Worm (Caenorhabditis elegans) whole organism, mixed stage, embryonic: ENCODE data around the gene srbc-77.

Source experiments
- bed-3 ChIP-seq: fragments of 200-800 bp; sonication (Bioruptor generic); optimal IDR thresholded peaks from 3 replicates; lab custom pipeline; 2018; ENCODE audit warnings: mild to moderate bottlenecking, missing genetic modification characterization, moderate library complexity, missing compliant biosample characterization
- blmp-1 ChIP-seq: fragments of 150-350 bp; optimal IDR thresholded peaks from 2 replicates; lab custom pipeline; 2014; ENCODE audit warnings: missing biosample characterization, missing genetic modification characterization
- ceh-39 ChIP-seq: fragments of 150-350 bp; optimal IDR thresholded peaks from 2 replicates; lab custom pipeline; 2014; ENCODE audit warnings: missing biosample characterization, missing genetic modification characterization
- ceh-43 ChIP-seq: fragments of 200-800 bp; sonication (Bioruptor generic); optimal IDR thresholded peaks from 2 replicates; lab custom pipeline; 2018; ENCODE audit warnings: mild to moderate bottlenecking, missing genetic modification characterization, moderate library complexity, missing compliant biosample characterization
- ceh-83 ChIP-seq: fragments of 200-800 bp; sonication (Bioruptor generic); optimal IDR thresholded peaks from 2 replicates; lab custom pipeline; 2018; ENCODE audit warnings: mild to moderate bottlenecking, missing genetic modification characterization, missing compliant biosample characterization
- ces-1 ChIP-seq: fragments of 150-350 bp; optimal IDR thresholded peaks from 2 replicates; lab custom pipeline; 2014; ENCODE audit warnings: missing biosample characterization, missing genetic modification reagents, missing genetic modification characterization
- cnd-1 ChIP-seq: fragments of 200-800 bp; sonication (Bioruptor generic); optimal IDR thresholded peaks from 2 replicates; lab custom pipeline; 2018; ENCODE audit warnings: mild to moderate bottlenecking, missing genetic modification characterization, missing compliant biosample characterization
- drap-1 ChIP-seq: fragments of 200-800 bp; sonication (Bioruptor generic); optimal IDR thresholded peaks from 3 replicates; lab custom pipeline; 2018; ENCODE audit warnings: mild to moderate bottlenecking, missing genetic modification characterization, missing compliant biosample characterization
- elt-1 ChIP-seq: sonication (generic microtip); optimal IDR thresholded peaks from 2 replicates; lab custom pipeline; 2017; ENCODE audit warnings: missing genetic modification characterization, mild to moderate bottlenecking, missing compliant biosample characterization, antibody characterized with exemption, moderate library complexity, borderline replicate concordance; ENCODE audit not compliant: insufficient read depth
- elt-3 ChIP-seq: fragments of 150-350 bp; optimal IDR thresholded peaks from 2 replicates; lab custom pipeline; 2014; ENCODE audit warnings: missing biosample characterization, missing genetic modification characterization
- flh-1 ChIP-seq: fragments of 200-800 bp; sonication (Bioruptor generic); optimal IDR thresholded peaks from 2 replicates; lab custom pipeline; 2018; ENCODE audit warnings: mild to moderate bottlenecking, missing genetic modification characterization, moderate library complexity, missing compliant biosample characterization
- hlh-1 ChIP-seq: fragments of 150-350 bp; optimal IDR thresholded peaks from 2 replicates; lab custom pipeline; 2014; ENCODE audit warnings: missing biosample characterization, missing genetic modification reagents, missing genetic modification characterization
- lin-13 ChIP-seq: fragments of 150-350 bp; optimal IDR thresholded peaks from 2 replicates; lab custom pipeline; 2014; ENCODE audit warnings: missing biosample characterization, missing genetic modification characterization
- lin-32 ChIP-seq: fragments of 200-800 bp; sonication (Bioruptor generic); optimal IDR thresholded peaks from 2 replicates; lab custom pipeline; 2018; ENCODE audit warnings: mild to moderate bottlenecking, missing genetic modification characterization, missing compliant biosample characterization
- lsy-2 ChIP-seq: fragments of 150-350 bp; optimal IDR thresholded peaks from 2 replicates; lab custom pipeline; 2014; ENCODE audit warnings: missing biosample characterization, missing genetic modification characterization
- mab-5 ChIP-seq: fragments of 150-350 bp; optimal IDR thresholded peaks from 2 replicates; lab custom pipeline; 2014; ENCODE audit warnings: missing biosample characterization, missing genetic modification characterization
- mep-1 ChIP-seq: fragments of 150-350 bp; optimal IDR thresholded peaks from 2 replicates; lab custom pipeline; 2017; ENCODE audit warnings: missing biosample characterization, missing genetic modification reagents, missing genetic modification characterization, inconsistent platforms
- mls-2 ChIP-seq: sonication (generic microtip); optimal IDR thresholded peaks from 2 replicates; lab custom pipeline; 2016; ENCODE audit warnings: mild to moderate bottlenecking, missing genetic modification characterization, moderate library complexity, missing compliant biosample characterization
- nhr-12 ChIP-seq: fragments of 150-350 bp; optimal IDR thresholded peaks from 2 replicates; lab custom pipeline; 2014; ENCODE audit warnings: missing biosample characterization, missing genetic modification characterization
- nhr-237 ChIP-seq: fragments of 150-350 bp; optimal IDR thresholded peaks from 2 replicates; lab custom pipeline; 2014; ENCODE audit warnings: missing biosample characterization, missing genetic modification characterization
- nhr-28 ChIP-seq: fragments of 150-350 bp; optimal IDR thresholded peaks from 2 replicates; lab custom pipeline; 2014; ENCODE audit warnings: missing biosample characterization, missing genetic modification characterization
- nhr-76 ChIP-seq: sonication (generic microtip); optimal IDR thresholded peaks from 2 replicates; lab custom pipeline; 2017; ENCODE audit warnings: missing biosample characterization, missing genetic modification characterization
- pha-4 ChIP-seq: fragments of 150-350 bp; optimal IDR thresholded peaks from 2 replicates; lab custom pipeline; 2018; ENCODE audit warnings: missing biosample characterization, missing genetic modification reagents, missing genetic modification characterization
- sem-2 ChIP-seq: fragments of 200-800 bp; sonication (Bioruptor generic); optimal IDR thresholded peaks from 2 replicates; lab custom pipeline; 2018; ENCODE audit warnings: mild to moderate bottlenecking, missing genetic modification characterization, missing compliant biosample characterization
- snpc-4 ChIP-seq: fragments of 150-350 bp; optimal IDR thresholded peaks from 2 replicates; lab custom pipeline; 2014; ENCODE audit warnings: missing biosample characterization, missing genetic modification characterization
- sptf-1 ChIP-seq: sonication (generic microtip); optimal IDR thresholded peaks from 2 replicates; lab custom pipeline; 2017; ENCODE audit warnings: mild to moderate bottlenecking, missing genetic modification characterization, moderate library complexity, missing compliant biosample characterization
- tbx-8 ChIP-seq: fragments of 200-800 bp; sonication (Bioruptor generic); optimal IDR thresholded peaks from 2 replicates; lab custom pipeline; 2018; ENCODE audit warnings: mild to moderate bottlenecking, missing genetic modification characterization, moderate library complexity, missing compliant biosample characterization
- unc-120 ChIP-seq: sonication (generic microtip); optimal IDR thresholded peaks from 2 replicates; lab custom pipeline; 2017; ENCODE audit warnings: missing genetic modification characterization, missing compliant biosample characterization; ENCODE audit not compliant: poor library complexity, severe bottlenecking
- unc-39 ChIP-seq: fragments of 150-350 bp; optimal IDR thresholded peaks from 2 replicates; lab custom pipeline; 2014; ENCODE audit warnings: missing biosample characterization, missing genetic modification characterization
- unc-62 ChIP-seq: fragments of 150-350 bp; optimal IDR thresholded peaks from 2 replicates; lab custom pipeline; 2014; ENCODE audit warnings: missing biosample characterization, missing genetic modification reagents, missing genetic modification characterization
- zip-8 ChIP-seq: fragments of 150-350 bp; optimal IDR thresholded peaks from 2 replicates; lab custom pipeline; 2014; ENCODE audit warnings: missing biosample characterization, missing genetic modification characterization
- ztf-11 ChIP-seq: fragments of 150-350 bp; optimal IDR thresholded peaks from 2 replicates; lab custom pipeline; 2014; ENCODE audit warnings: missing biosample characterization, missing genetic modification characterization

The srbc-77 gene

DNA sequence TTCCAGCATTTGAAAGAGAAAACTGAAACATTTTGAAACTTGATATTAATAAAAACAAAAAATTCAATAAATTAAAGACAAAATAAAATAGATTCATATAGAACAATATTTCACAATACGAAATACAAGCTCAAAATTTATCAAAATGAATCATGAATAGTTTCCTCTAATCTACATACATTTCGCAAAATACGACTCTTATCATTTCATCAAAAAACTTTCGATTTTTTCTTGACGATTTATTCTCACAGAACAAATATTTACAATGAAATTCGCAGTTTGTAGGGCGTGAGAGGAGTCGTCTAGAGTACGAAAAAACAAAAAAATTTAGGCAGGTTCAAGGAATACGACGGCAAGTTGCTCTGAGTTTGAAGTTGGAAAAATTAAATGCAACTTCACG lies 39.9 kb upstream of the srbc-77 start:
- TF ChIP-seq elt-1 (no peak), blmp-1 (tag; lab: Kevin White, UChicago) (no peak), elt-3 (tag; lab: Kevin White, UChicago) (no peak), hlh-1 (no peak), ztf-11 (tag; lab: Kevin White, UChicago) (no peak), lsy-2 (tag; lab: Kevin White, UChicago) (no peak), drap-1 (GFP tag; lab: Kevin White, UChicago) (no peak), unc-39 (tag; lab: Kevin White, UChicago) (no peak), mab-5 (tag; lab: Kevin White, UChicago) (no peak), lin-13 (tag; lab: Kevin White, UChicago) (no peak), nhr-28 (tag; lab: Kevin White, UChicago) (no peak), sem-2 (no peak), snpc-4 (tag; lab: Kevin White, UChicago) (no peak), ceh-43 (GFP tag; lab: Kevin White, UChicago) (no peak), sptf-1 (no peak), pha-4 (tag; lab: Kevin White, UChicago) (no peak), nhr-12 (tag; lab: Kevin White, UChicago) (no peak), unc-120 (tag; lab: Kevin White, UChicago) (no peak), zip-8 (tag; lab: Kevin White, UChicago) (no peak)

ce11 chrV:15891279-15891678 lies 38.7 kb upstream of the srbc-77 start:
- no peak for TF ChIP-seq flh-1
- TF ChIP-seq elt-1 = no peak
- no peak for TF ChIP-seq mls-2
- TF ChIP-seq hlh-1 = no peak
- no peak for TF ChIP-seq sptf-1
- no peak for TF ChIP-seq drap-1 (GFP tag; lab: Kevin White, UChicago)
- TF ChIP-seq mab-5 (tag; lab: Kevin White, UChicago) = no peak
- no peak for TF ChIP-seq lin-32 (GFP tag; lab: Kevin White, UChicago)
- TF ChIP-seq ceh-39 (tag; lab: Kevin White, UChicago) = no peak
- TF ChIP-seq tbx-8 (GFP tag; lab: Kevin White, UChicago) = no peak
- TF ChIP-seq elt-3 (tag; lab: Kevin White, UChicago) = no peak
- no peak for TF ChIP-seq unc-62 (GFP tag; lab: Kevin White, UChicago)
- TF ChIP-seq ceh-43 (GFP tag; lab: Kevin White, UChicago) = no peak
- no peak for TF ChIP-seq unc-39 (tag; lab: Kevin White, UChicago)
- TF ChIP-seq bed-3 (GFP tag; lab: Kevin White, UChicago) = no peak

DNA sequence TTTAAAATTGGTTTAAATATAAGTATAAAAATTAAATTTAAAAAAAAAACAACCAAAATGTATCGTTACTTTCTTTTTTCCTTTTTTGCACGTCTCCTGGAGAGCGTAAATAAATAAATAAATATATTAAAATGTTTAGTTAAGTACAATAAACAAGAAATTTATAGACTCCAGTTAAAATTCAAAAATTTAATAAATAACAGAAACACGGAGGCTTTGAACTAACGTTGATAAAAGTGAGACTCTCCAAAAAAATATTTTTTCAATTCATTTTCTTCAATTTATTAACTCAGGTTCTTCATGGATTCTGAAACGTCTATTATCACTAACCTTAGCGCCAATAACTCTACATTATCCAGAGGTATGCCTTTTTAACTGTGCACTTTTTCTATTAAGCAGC lies 38.2 kb upstream of the srbc-77 start, which contains the start of gene T06C12.12:
TSS of gene T06C12.12 (plus strand) at position 301 of the 400 bp plus-strand sequence.
- TF ChIP-seq cnd-1 (tag; lab: Kevin White, UChicago) (no peak), lsy-2 (tag; lab: Kevin White, UChicago) (no peak), nhr-28 (tag; lab: Kevin White, UChicago) (no peak), mep-1 (tag; lab: Kevin White, UChicago) (no peak), nhr-237 (tag; lab: Kevin White, UChicago) (no peak), bed-3 (GFP tag; lab: Kevin White, UChicago) (no peak), tbx-8 (GFP tag; lab: Kevin White, UChicago) (no peak), ceh-39 (tag; lab: Kevin White, UChicago) (no peak), zip-8 (tag; lab: Kevin White, UChicago) (no peak), snpc-4 (tag; lab: Kevin White, UChicago) (no peak), lin-13 (tag; lab: Kevin White, UChicago) (no peak), lin-32 (GFP tag; lab: Kevin White, UChicago) (no peak), elt-1 (no peak), ztf-11 (tag; lab: Kevin White, UChicago) (no peak), ces-1 (no peak), ceh-83 (GFP tag; lab: Kevin White, UChicago) (no peak)

DNA sequence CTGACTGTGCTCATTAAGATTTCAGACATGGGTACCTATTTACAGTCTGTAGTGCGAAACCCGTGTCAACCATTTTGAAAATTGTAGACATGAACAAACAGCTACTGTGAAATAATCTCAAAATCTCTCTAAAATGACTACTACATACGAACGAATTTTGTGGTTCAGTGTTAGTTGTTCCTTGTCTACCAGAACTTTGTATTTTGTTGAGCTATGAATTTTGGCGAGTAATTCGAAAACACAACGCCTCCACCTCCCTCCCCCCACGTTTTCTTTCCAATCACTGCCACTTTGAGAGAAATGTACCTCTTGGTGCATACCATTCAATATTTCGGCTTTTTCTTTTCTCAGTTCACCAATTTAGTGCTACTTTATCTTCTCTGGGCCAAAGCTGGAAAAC lies 37.3 kb upstream of the srbc-77 start, which contains the start of gene T06C12.11:
TSS of gene T06C12.11 (plus strand) at position 301 of the 400 bp plus-strand sequence.
- TF ChIP-seq lin-32 (GFP tag; lab: Kevin White, UChicago) (no peak), ceh-83 (GFP tag; lab: Kevin White, UChicago) (no peak), nhr-76 (tag; lab: Kevin White, UChicago) (no peak), snpc-4 (tag; lab: Kevin White, UChicago) (no peak), flh-1 (no peak)
